Worm (Caenorhabditis elegans): ENCODE data around the gene D2023.3.

- no peak for TF ChIP-seq ztf-23 (GFP tag; IDR thresholded peaks at IDR 0.05)
- no peak for TF ChIP-seq klf-2 (GFP tag; conservative IDR thresholded peaks at IDR 0.05)
- TF ChIP-seq ztf-29 (GFP tag; IDR thresholded peaks at IDR 0.05), result no peak
- no peak for TF ChIP-seq flt-1 (GFP tag; IDR thresholded peaks at IDR 0.05)
- no peak for TF ChIP-seq cog-1 (tag; optimal IDR thresholded peaks at IDR 0.05)
- TF ChIP-seq tab-1 (GFP tag; IDR thresholded peaks at IDR 0.05), result no peak
- TF ChIP-seq T22C8.4 (GFP tag; IDR thresholded peaks at IDR 0.05), result no peak
- no peak for TF ChIP-seq med-1 (GFP tag; optimal IDR thresholded peaks at IDR 0.05; ENCODE audit: insufficient read depth)
These were observed 17.6 kb downstream of the D2023.3 start for ce11 chrV:11794172-11794571.

All from whole organism, midembryonic.